Fruit fly (Drosophila melanogaster) whole organism, embryonic: Measurements from ENCODE around the gene sick.

Source experiments
- Ada2b ChIP-seq: fragments of 200-800 bp; sonication (Bioruptor generic); IDR thresholded peaks from 2 replicates; pipeline ENCODE4 v1.3.6; 2022; ENCODE audit warnings: missing biosample characterization, missing genetic modification characterization
- Aef1 ChIP-seq: fragments of 200-800 bp; sonication (Bioruptor generic); IDR thresholded peaks from 3 replicates; pipeline ENCODE4 v1.3.6; 2022; ENCODE audit warnings: missing biosample characterization, missing genetic modification characterization
- Awh ChIP-seq: fragments of 200-800 bp; sonication (Bioruptor generic); IDR thresholded peaks from 2 replicates; pipeline ENCODE4, ENCODE4 v1.3.6; 2022; ENCODE audit warnings: missing biosample characterization, missing genetic modification characterization
- CG10267 ChIP-seq: fragments of 200-800 bp; sonication (Bioruptor generic); optimal IDR thresholded peaks from 2 replicates; lab custom pipeline; 2018; ENCODE audit warnings: missing biosample characterization, mild to moderate bottlenecking, missing genetic modification characterization, moderate library complexity
- CG12104 ChIP-seq: fragments of 200-800 bp; sonication (Bioruptor generic); optimal IDR thresholded peaks from 3 replicates; lab custom pipeline; 2016; ENCODE audit warnings: missing biosample characterization, missing genetic modification characterization
- CG13123 ChIP-seq: fragments of 200-800 bp; sonication (Bioruptor generic); optimal IDR thresholded peaks from 2 replicates; lab custom pipeline; 2016; ENCODE audit warnings: missing biosample characterization, missing genetic modification characterization
- CG13424 ChIP-seq: fragments of 200-800 bp; sonication (Bioruptor generic); optimal IDR thresholded peaks from 2 replicates; lab custom pipeline; 2019; ENCODE audit warnings: missing biosample characterization, mild to moderate bottlenecking, missing genetic modification characterization, moderate library complexity
- CG13894 ChIP-seq: fragments of 200-800 bp; sonication (Bioruptor generic); optimal IDR thresholded peaks from 3 replicates; lab custom pipeline; 2018; ENCODE audit warnings: missing biosample characterization, mild to moderate bottlenecking, missing genetic modification characterization, moderate library complexity
- CG14441 ChIP-seq: fragments of 200-800 bp; sonication (Bioruptor generic); IDR thresholded peaks from 2 replicates; pipeline ENCODE4 v1.3.6; 2022; ENCODE audit warnings: missing biosample characterization, missing genetic modification characterization
- CG15011 ChIP-seq: fragments of 200-800 bp; sonication (Bioruptor generic); optimal IDR thresholded peaks from 3 replicates; lab custom pipeline; 2018; ENCODE audit warnings: missing biosample characterization, mild to moderate bottlenecking, missing genetic modification characterization
- CG30020 ChIP-seq: fragments of 200-800 bp; optimal IDR thresholded peaks from 2 replicates; lab custom pipeline; 2019; ENCODE audit warnings: missing biosample characterization, mild to moderate bottlenecking, missing genetic modification characterization, moderate library complexity
- CG30403 ChIP-seq: fragments of 200-800 bp; sonication (Bioruptor generic); optimal IDR thresholded peaks from 3 replicates; lab custom pipeline; 2016; ENCODE audit warnings: missing biosample characterization, missing genetic modification characterization
- CG31441 ChIP-seq: fragments of 200-800 bp; sonication (Bioruptor generic); IDR thresholded peaks from 2 replicates; pipeline ENCODE4 v1.3.6; 2022; ENCODE audit warnings: missing biosample characterization, missing genetic modification characterization
- CG4360 ChIP-seq: fragments of 200-800 bp; sonication (Bioruptor generic); IDR thresholded peaks from 2 replicates; pipeline ENCODE4 v1.3.6; 2022; ENCODE audit warnings: missing biosample characterization, missing genetic modification characterization
- CG4854 ChIP-seq: fragments of 200-800 bp; sonication (Bioruptor generic); optimal IDR thresholded peaks from 2 replicates; lab custom pipeline; 2016; ENCODE audit warnings: missing biosample characterization, missing genetic modification characterization, inconsistent platforms
- CG6689 ChIP-seq: fragments of 200-800 bp; sonication (Bioruptor generic); IDR thresholded peaks from 2 replicates; pipeline ENCODE4 v1.3.6; 2022; ENCODE audit warnings: missing biosample characterization, missing genetic modification characterization
- CG6791 ChIP-seq: fragments of 200-800 bp; sonication (Bioruptor generic); IDR thresholded peaks from 3 replicates; pipeline ENCODE4 v1.3.6; 2022; ENCODE audit warnings: missing biosample characterization, missing genetic modification characterization; ENCODE audit not compliant: partially characterized antibody
- CG8290 ChIP-seq, 3 experiments: fragments of 200-800 bp; sonication (Bioruptor generic); optimal IDR thresholded peaks; 2 replicates each; lab custom pipeline; 2016 to 2019; ENCODE audit warnings: missing biosample characterization in 3 of 3, missing genetic modification characterization in 3 of 3, mild to moderate bottlenecking in 2 of 3, moderate library complexity in 1 of 3
- CG9817 ChIP-seq: fragments of 200-800 bp; sonication (Bioruptor generic); optimal IDR thresholded peaks from 2 replicates; lab custom pipeline; 2018; ENCODE audit warnings: missing biosample characterization, mild to moderate bottlenecking, missing genetic modification characterization, moderate library complexity
- Dad ChIP-seq: fragments of 200-800 bp; sonication (Bioruptor generic); optimal IDR thresholded peaks from 3 replicates; lab custom pipeline; 2016; ENCODE audit warnings: missing biosample characterization, missing genetic modification characterization
- Drgx ChIP-seq: fragments of 200-800 bp; sonication (Bioruptor generic); IDR thresholded peaks from 2 replicates; pipeline ENCODE4 v1.3.6; 2022; ENCODE audit warnings: missing biosample characterization, missing genetic modification characterization
- HLH4C ChIP-seq: fragments of 200-800 bp; sonication (Bioruptor generic); IDR thresholded peaks from 3 replicates; pipeline ENCODE4 v1.3.6; 2022; ENCODE audit warnings: missing biosample characterization, missing genetic modification characterization; ENCODE audit not compliant: partially characterized antibody
- HLH54F ChIP-seq: fragments of 200-800 bp; sonication (Bioruptor generic); optimal IDR thresholded peaks from 3 replicates; lab custom pipeline; 2016; ENCODE audit warnings: missing biosample characterization, missing genetic modification characterization
- Hey ChIP-seq: fragments of 200-800 bp; sonication (Bioruptor generic); optimal IDR thresholded peaks from 3 replicates; lab custom pipeline; 2018; ENCODE audit warnings: missing biosample characterization, mild to moderate bottlenecking, missing genetic modification characterization
- Max ChIP-seq: fragments of 200-800 bp; sonication (Bioruptor generic); optimal IDR thresholded peaks from 2 replicates; lab custom pipeline; 2016; ENCODE audit warnings: missing biosample characterization, mild to moderate bottlenecking, missing genetic modification characterization
- Mes4 ChIP-seq: fragments of 200-800 bp; sonication (Bioruptor generic); optimal IDR thresholded peaks from 2 replicates; lab custom pipeline; 2016; ENCODE audit warnings: missing biosample characterization, missing genetic modification characterization
- Sox102F ChIP-seq: fragments of 200-800 bp; sonication (Bioruptor generic); optimal IDR thresholded peaks from 2 replicates; lab custom pipeline; 2018; ENCODE audit warnings: missing biosample characterization, mild to moderate bottlenecking, missing genetic modification characterization, moderate library complexity
- TFAM ChIP-seq: fragments of 200-800 bp; sonication (Bioruptor generic); optimal IDR thresholded peaks from 2 replicates; lab custom pipeline; 2017; ENCODE audit warnings: missing biosample characterization, missing genetic modification characterization, inconsistent platforms
- bowl ChIP-seq: fragments of 200-800 bp; sonication (Bioruptor generic); IDR thresholded peaks from 2 replicates; pipeline ENCODE4 v1.3.6; 2022; ENCODE audit warnings: missing biosample characterization, missing genetic modification characterization
- cato ChIP-seq: fragments of 200-800 bp; sonication (Bioruptor generic); optimal IDR thresholded peaks from 2 replicates; lab custom pipeline; 2016; ENCODE audit warnings: missing biosample characterization, missing genetic modification characterization, borderline replicate concordance
- da ChIP-seq: fragments of 200-800 bp; sonication (Bioruptor generic); optimal IDR thresholded peaks from 2 replicates; lab custom pipeline; 2016; ENCODE audit warnings: missing biosample characterization, missing genetic modification characterization
- esg ChIP-seq: fragments of 200-800 bp; sonication (Bioruptor generic); conservative IDR thresholded peaks from 2 replicates; pipeline ENCODE4 v1.3.6; 2022; ENCODE audit warnings: missing biosample characterization, missing genetic modification characterization
- ewg ChIP-seq: fragments of 200-800 bp; sonication (Bioruptor generic); optimal IDR thresholded peaks from 3 replicates; lab custom pipeline; 2017; ENCODE audit warnings: mild to moderate bottlenecking, missing biosample characterization, missing genetic modification reagents, missing genetic modification characterization
- grau ChIP-seq: fragments of 200-800 bp; optimal IDR thresholded peaks from 3 replicates; lab custom pipeline; 2019; ENCODE audit warnings: missing biosample characterization, mild to moderate bottlenecking, missing genetic modification characterization, moderate library complexity
- gsb-n ChIP-seq: fragments of 200-800 bp; sonication (Bioruptor generic); optimal IDR thresholded peaks from 3 replicates; lab custom pipeline; 2018; ENCODE audit warnings: missing biosample characterization, mild to moderate bottlenecking, missing genetic modification characterization
- hkb ChIP-seq, 2 experiments: fragments of 200-800 bp in 1 of 2; fragments of >200 bp in 1 of 2; sonication (Bioruptor generic) in 1 of 2; IDR thresholded peaks in 1 of 2; optimal IDR thresholded peaks in 1 of 2; 2 replicates each; pipeline versions ENCODE4 v1.3.6 to Lab custom; 2017 to 2022; ENCODE audit warnings: missing biosample characterization in 1 of 2, missing genetic modification characterization in 1 of 2
- oc ChIP-seq: fragments of 200-800 bp; sonication (Bioruptor generic); optimal IDR thresholded peaks from 2 replicates; lab custom pipeline; 2018; ENCODE audit warnings: missing biosample characterization, mild to moderate bottlenecking, missing genetic modification characterization, moderate library complexity
- onecut ChIP-seq: fragments of 200-800 bp; sonication (Bioruptor generic); IDR thresholded peaks from 2 replicates; pipeline ENCODE4 v1.3.6; 2022; ENCODE audit warnings: missing biosample characterization, missing genetic modification characterization
- org-1 ChIP-seq: fragments of 200-800 bp; sonication (Bioruptor generic); optimal IDR thresholded peaks from 2 replicates; lab custom pipeline; 2017; ENCODE audit warnings: missing biosample characterization, missing genetic modification characterization
- pnt ChIP-seq: fragments of 200-800 bp; sonication (Bioruptor generic); optimal IDR thresholded peaks from 3 replicates; lab custom pipeline; 2016; ENCODE audit warnings: missing biosample characterization, missing genetic modification characterization
- prd ChIP-seq, 3 experiments: fragments of >200 bp in 2 of 3; fragments of 200-800 bp in 1 of 3; sonication (Bioruptor generic) in 1 of 3; optimal IDR thresholded peaks in 2 of 3; IDR thresholded peaks in 1 of 3; 2 replicates in 2 of 3; 3 replicates in 1 of 3; pipeline versions ENCODE4 v1.3.6 to Lab custom; 2017 to 2022; ENCODE audit warnings: missing biosample characterization in 1 of 3, missing genetic modification characterization in 1 of 3
- pzg ChIP-seq: fragments of 200-800 bp; sonication (Bioruptor generic); optimal IDR thresholded peaks from 3 replicates; lab custom pipeline; 2018; ENCODE audit warnings: missing biosample characterization, mild to moderate bottlenecking, missing genetic modification characterization, moderate library complexity
- run ChIP-seq: fragments of 200-800 bp; sonication (Bioruptor generic); optimal IDR thresholded peaks from 3 replicates; lab custom pipeline; 2018; ENCODE audit warnings: missing biosample characterization, mild to moderate bottlenecking, missing genetic modification characterization
- so ChIP-seq: fragments of 200-800 bp; sonication (Bioruptor generic); IDR thresholded peaks from 3 replicates; pipeline ENCODE4 v1.3.6; 2022; ENCODE audit warnings: missing biosample characterization, missing genetic modification characterization
- stc ChIP-seq: fragments of 200-800 bp; sonication (Bioruptor generic); IDR thresholded peaks from 2 replicates; pipeline ENCODE4 v1.3.6; 2022; ENCODE audit warnings: missing biosample characterization, missing genetic modification characterization
- sug ChIP-seq: fragments of 200-800 bp; optimal IDR thresholded peaks from 2 replicates; lab custom pipeline; 2019; ENCODE audit warnings: missing biosample characterization, mild to moderate bottlenecking, missing genetic modification characterization, moderate library complexity
- tap ChIP-seq: fragments of 200-800 bp; optimal IDR thresholded peaks from 3 replicates; lab custom pipeline; 2019; ENCODE audit warnings: missing biosample characterization, mild to moderate bottlenecking, missing genetic modification characterization, moderate library complexity
- zfh1 ChIP-seq: fragments of 200-800 bp; sonication (Bioruptor generic); IDR thresholded peaks from 3 replicates; pipeline ENCODE4 v1.3.6; 2022; ENCODE audit warnings: missing biosample characterization, missing genetic modification characterization

Gene sick

DNA sequence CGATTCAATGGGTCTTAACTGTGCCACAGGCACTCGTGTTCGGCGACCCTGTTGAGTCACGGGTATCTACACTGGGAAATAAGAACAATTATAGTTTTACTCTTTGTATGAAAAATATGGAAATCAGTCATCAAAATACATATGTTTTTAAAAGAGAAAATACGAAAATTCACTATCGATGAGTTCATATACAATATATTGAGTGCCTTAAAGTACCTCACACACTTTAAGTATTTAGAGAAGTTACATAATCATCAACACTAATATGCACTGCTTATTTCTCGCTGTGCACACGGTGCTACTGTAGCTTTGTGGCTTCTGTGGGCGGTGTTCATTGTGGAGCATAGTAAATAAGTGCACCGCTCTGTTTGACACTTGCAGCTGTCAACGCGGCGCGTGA, 88.3 kb downstream of the sick start (continued):
- peak; percentile 37 for TF ChIP-seq grau (tag; lab: Kevin White, UChicago)
- peak; percentile 21 for TF ChIP-seq ewg (GFP tag; lab: Kevin White, UChicago)
- TF ChIP-seq TFAM (GFP tag; lab: Kevin White, UChicago), result no peak
- no peak for TF ChIP-seq prd (optimal IDR thresholded peaks at IDR 0.05; lab: Kevin White, UChicago)
- peak; percentile 53; the same call in 2 of the 3 replicates for TF ChIP-seq prd (GFP tag; IDR thresholded peaks at IDR 0.05; lab: Robert Waterston, UW)
- peak; percentile 31 for TF ChIP-seq CG30403 (GFP tag; lab: Kevin White, UChicago)
- TF ChIP-seq CG14441 (GFP tag; lab: Robert Waterston, UW), result no peak
- TF ChIP-seq Aef1 (GFP tag; lab: Robert Waterston, UW), result no peak
- no peak for TF ChIP-seq bowl (GFP tag; lab: Robert Waterston, UW)
- no peak for TF ChIP-seq Ada2b
- peak; percentile 46 for TF ChIP-seq CG13424 (tag; lab: Kevin White, UChicago)
- TF ChIP-seq Dad (GFP tag; lab: Kevin White, UChicago), result no peak
- no peak for TF ChIP-seq CG4854 (GFP tag; lab: Kevin White, UChicago)
- TF ChIP-seq zfh1 (GFP tag; lab: Robert Waterston, UW), result 0 out of 3 replicates have a peak, but pooled peaks have one; percentile 12
- peak; percentile 6 for TF ChIP-seq CG12104 (GFP tag; lab: Kevin White, UChicago)
- no peak for TF ChIP-seq so
- 0 out of 2 replicates have a peak, but pooled peaks have one; percentile 27 for TF ChIP-seq stc (GFP tag; lab: Robert Waterston, UW)
- TF ChIP-seq Sox102F (GFP tag; lab: Kevin White, UChicago), result peak; percentile 53
- peak; percentile 65 for TF ChIP-seq Drgx
- TF ChIP-seq org-1 (GFP tag; lab: Kevin White, UChicago), result peak; percentile 10
- TF ChIP-seq CG30020 (tag; lab: Kevin White, UChicago), result no peak
- TF ChIP-seq Mes4, result peak; percentile 4
- peak; percentile 39; the same call in 1 of the 2 replicates for TF ChIP-seq CG6689

DNA sequence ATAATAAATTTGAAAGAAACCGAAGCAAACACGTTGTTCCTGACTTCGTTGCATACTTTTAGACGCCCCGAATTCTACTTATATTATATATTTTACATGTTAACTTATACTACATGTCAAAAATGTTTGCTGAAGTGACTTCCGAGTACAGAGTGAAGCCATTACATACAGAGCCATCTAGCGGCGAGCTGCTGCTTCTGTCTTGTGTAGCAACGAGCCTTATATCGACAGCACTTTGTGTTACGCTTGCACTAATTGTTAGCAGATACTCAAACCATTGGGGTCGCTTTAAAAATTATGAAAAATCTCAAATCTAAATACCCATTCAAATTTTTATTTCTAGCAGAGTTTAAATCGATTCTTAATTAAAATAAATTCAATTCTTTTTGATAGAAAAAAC, 91.3 kb downstream of the sick start:
- TF ChIP-seq CG13894 (peak; percentile 83), pnt (GFP tag; lab: Kevin White, UChicago) (peak; percentile 71), CG6791 (peak; percentile 82), gsb-n (tag; lab: Kevin White, UChicago) (peak; percentile 90), CG10267 (tag; lab: Kevin White, UChicago) (peak; percentile 73), CG8290 (GFP tag; optimal IDR thresholded peaks at IDR 0.05; lab: Kevin White, UChicago) (peak; percentile 93), CG8290 (tag; optimal IDR thresholded peaks at IDR 0.05; lab: Kevin White, UChicago) (peak; percentile 10 to 87), CG31441 (GFP tag; lab: Robert Waterston, UW) (peak; percentile 65), CG4360 (GFP tag; lab: Robert Waterston, UW) (0 out of 2 replicates have a peak, but pooled peaks have one; percentile 18), cato (GFP tag; lab: Kevin White, UChicago) (no peak), CG13123 (GFP tag; lab: Kevin White, UChicago) (peak; percentile 48), sug (tag; lab: Kevin White, UChicago) (peak; percentile 70), esg (GFP tag; lab: Robert Waterston, UW) (0 out of 2 replicates have a peak, but pooled peaks have one; percentile 9), CG9817 (tag; lab: Kevin White, UChicago) (peak; percentile 75), CG15011 (GFP tag; lab: Kevin White, UChicago) (peak; percentile 14), Hey (tag; lab: Kevin White, UChicago) (no peak), CG4854 (GFP tag; lab: Kevin White, UChicago) (peak; percentile 62), Awh (peak; percentile 9; the same call in 1 of the 2 replicates), HLH4C (GFP tag; lab: Robert Waterston, UW) (no peak), run (tag; lab: Kevin White, UChicago) (no peak), bowl (GFP tag; lab: Robert Waterston, UW) (peak; percentile 7; the same call in 1 of the 2 replicates), Max (GFP tag; lab: Kevin White, UChicago) (peak; percentile 45), ewg (GFP tag; lab: Kevin White, UChicago) (peak; percentile 61), tap (tag; lab: Kevin White, UChicago) (peak; percentile 11), HLH54F (GFP tag; lab: Kevin White, UChicago) (peak; percentile 67), da (GFP tag; lab: Kevin White, UChicago) (peak; percentile 28), oc (tag; lab: Kevin White, UChicago) (no peak), onecut (peak; percentile 62), hkb (optimal IDR thresholded peaks at IDR 0.05; lab: Kevin White, UChicago) (no peak), hkb (GFP tag; IDR thresholded peaks at IDR 0.05; lab: Robert Waterston, UW) (peak; percentile 13; the same call in 1 of the 2 replicates), pzg (peak; percentile 27)
